Fruit fly (Drosophila melanogaster) whole organism, embryonic: ENCODE measurements around the gene Ppn.
A peak's percentile ranks its signal among the peaks of the same experiment; 100 is the strongest.

Experiments
- Ada2b ChIP-seq: fragments of 200-800 bp; sonication (Bioruptor generic); IDR thresholded peaks from 2 replicates; pipeline ENCODE4 v1.3.6; 2022; ENCODE audit warnings: missing biosample characterization, missing genetic modification characterization
- Atf-2 ChIP-seq: fragments of 200-800 bp; sonication (Bioruptor generic); optimal IDR thresholded peaks from 2 replicates; lab custom pipeline; 2016; ENCODE audit warnings: missing biosample characterization, missing genetic modification characterization
- B-H2 ChIP-seq: fragments of 200-800 bp; sonication (Bioruptor generic); optimal IDR thresholded peaks from 2 replicates; lab custom pipeline; 2018; ENCODE audit warnings: missing biosample characterization, mild to moderate bottlenecking, missing genetic modification characterization
- CG12236 ChIP-seq: fragments of 200-800 bp; sonication (Bioruptor generic); optimal IDR thresholded peaks from 2 replicates; lab custom pipeline; 2016; ENCODE audit warnings: missing biosample characterization, missing genetic modification characterization
- CG13296 ChIP-seq: fragments of 200-800 bp; sonication (Bioruptor generic); optimal IDR thresholded peaks from 3 replicates; lab custom pipeline; 2018; ENCODE audit warnings: missing biosample characterization, mild to moderate bottlenecking, missing genetic modification characterization
- CG1529 ChIP-seq: fragments of 200-800 bp; sonication (Bioruptor generic); optimal IDR thresholded peaks from 3 replicates; lab custom pipeline; 2018; ENCODE audit warnings: missing biosample characterization, missing genetic modification characterization
- CG15479 ChIP-seq: fragments of 200-800 bp; sonication (Bioruptor generic); optimal IDR thresholded peaks from 3 replicates; lab custom pipeline; 2019; ENCODE audit warnings: missing biosample characterization, mild to moderate bottlenecking, missing genetic modification characterization, moderate library complexity
- CG1792 ChIP-seq: fragments of 200-800 bp; sonication (Bioruptor generic); optimal IDR thresholded peaks from 2 replicates; lab custom pipeline; 2016; ENCODE audit warnings: missing biosample characterization, missing genetic modification characterization
- CG18011 ChIP-seq: fragments of 200-800 bp; sonication (Bioruptor generic); optimal IDR thresholded peaks from 2 replicates; lab custom pipeline; 2017; ENCODE audit warnings: missing biosample characterization, missing genetic modification characterization, mild to moderate bottlenecking, moderate library complexity, missing genotype
- CG18476 ChIP-seq: fragments of 200-800 bp; sonication (Bioruptor generic); optimal IDR thresholded peaks from 2 replicates; lab custom pipeline; 2016; ENCODE audit warnings: missing biosample characterization, mild to moderate bottlenecking, missing genetic modification characterization
- CG4282 ChIP-seq: fragments of 200-800 bp; sonication (Bioruptor generic); optimal IDR thresholded peaks from 2 replicates; lab custom pipeline; 2016; ENCODE audit warnings: missing biosample characterization, missing genetic modification characterization
- CG43689 ChIP-seq: fragments of 200-800 bp; sonication (Bioruptor generic); IDR thresholded peaks from 2 replicates; pipeline ENCODE4 v1.3.6; 2022; ENCODE audit warnings: missing biosample characterization, missing genetic modification characterization
- CG5245 ChIP-seq: fragments of 200-800 bp; sonication (Bioruptor generic); optimal IDR thresholded peaks from 3 replicates; lab custom pipeline; 2016; ENCODE audit warnings: missing biosample characterization, missing genetic modification characterization
- CG6683 ChIP-seq: fragments of 200-800 bp; sonication (Bioruptor generic); optimal IDR thresholded peaks from 2 replicates; lab custom pipeline; 2017; ENCODE audit warnings: missing biosample characterization, mild to moderate bottlenecking, missing genetic modification characterization, missing genetic modification reagents
- CG7928 ChIP-seq: fragments of 200-800 bp; sonication (Bioruptor generic); optimal IDR thresholded peaks from 2 replicates; lab custom pipeline; 2017; ENCODE audit warnings: missing biosample characterization, mild to moderate bottlenecking, missing genetic modification characterization
- CG7963 ChIP-seq: fragments of 200-800 bp; sonication (Bioruptor generic); IDR thresholded peaks from 3 replicates; pipeline ENCODE4 v1.3.6; 2022; ENCODE audit warnings: missing biosample characterization, missing genetic modification characterization; ENCODE audit not compliant: partially characterized antibody
- CG8388 ChIP-seq: fragments of 200-800 bp; sonication (Bioruptor generic); optimal IDR thresholded peaks from 2 replicates; lab custom pipeline; 2019; ENCODE audit warnings: missing biosample characterization, mild to moderate bottlenecking, missing genetic modification characterization, moderate library complexity
- CG9876 ChIP-seq: fragments of 200-800 bp; sonication (Bioruptor generic); optimal IDR thresholded peaks from 2 replicates; lab custom pipeline; 2016; ENCODE audit warnings: missing biosample characterization, missing genetic modification characterization
- Camta ChIP-seq: fragments of 200-800 bp; sonication (Bioruptor generic); optimal IDR thresholded peaks from 2 replicates; lab custom pipeline; 2016; ENCODE audit warnings: missing biosample characterization, missing genetic modification characterization
- Dbx ChIP-seq: fragments of 200-800 bp; sonication (Bioruptor generic); IDR thresholded peaks from 3 replicates; pipeline ENCODE4 v1.3.6; 2022; ENCODE audit warnings: missing biosample characterization, missing genetic modification characterization
- Ets97D ChIP-seq: fragments of 200-800 bp; sonication (Bioruptor generic); optimal IDR thresholded peaks from 3 replicates; lab custom pipeline; 2016; ENCODE audit warnings: missing biosample characterization, missing genetic modification characterization
- HLH3B ChIP-seq: fragments of 200-800 bp; sonication (Bioruptor generic); IDR thresholded peaks from 2 replicates; pipeline ENCODE4 v1.3.6; 2022; ENCODE audit warnings: missing biosample characterization, missing genetic modification characterization
- Hr3 ChIP-seq: fragments of 200-800 bp; sonication (Bioruptor generic); optimal IDR thresholded peaks from 3 replicates; lab custom pipeline; 2016; ENCODE audit warnings: missing biosample characterization, missing genetic modification characterization
- Lhr ChIP-seq: fragments of 200-800 bp; sonication (Bioruptor generic); optimal IDR thresholded peaks from 3 replicates; lab custom pipeline; 2017; ENCODE audit warnings: mild to moderate bottlenecking, missing biosample characterization, missing genetic modification reagents, missing genetic modification characterization
- Mad ChIP-seq: fragments of 200-800 bp; sonication (Bioruptor generic); optimal IDR thresholded peaks from 2 replicates; lab custom pipeline; 2016; ENCODE audit warnings: missing biosample characterization, missing genetic modification characterization
- Max ChIP-seq: fragments of 200-800 bp; sonication (Bioruptor generic); optimal IDR thresholded peaks from 2 replicates; lab custom pipeline; 2016; ENCODE audit warnings: missing biosample characterization, mild to moderate bottlenecking, missing genetic modification characterization
- NC2β ChIP-seq: fragments of 200-800 bp; sonication (Bioruptor generic); optimal IDR thresholded peaks from 2 replicates; lab custom pipeline; 2016; ENCODE audit warnings: missing biosample characterization, missing genetic modification characterization
- PHDP ChIP-seq: fragments of 200-800 bp; sonication (Bioruptor generic); optimal IDR thresholded peaks from 3 replicates; lab custom pipeline; 2018; ENCODE audit warnings: missing biosample characterization, mild to moderate bottlenecking, missing genetic modification characterization, moderate library complexity
- TFAM ChIP-seq: fragments of 200-800 bp; sonication (Bioruptor generic); optimal IDR thresholded peaks from 2 replicates; lab custom pipeline; 2017; ENCODE audit warnings: missing biosample characterization, missing genetic modification characterization, inconsistent platforms
- Tbp ChIP-seq: fragments of >200 bp; optimal IDR thresholded peaks from 2 replicates; lab custom pipeline; 2018; ENCODE audit warnings: missing biosample characterization, missing genetic modification characterization
- chif ChIP-seq, 2 experiments: fragments of 200-800 bp; sonication (Bioruptor generic); optimal IDR thresholded peaks; 3 replicates each; lab custom pipeline; 2016; ENCODE audit warnings: missing biosample characterization in 2 of 2, missing genetic modification characterization in 2 of 2
- crol ChIP-seq: fragments of 200-800 bp; sonication (Bioruptor generic); IDR thresholded peaks from 2 replicates; pipeline ENCODE4 v1.3.6; 2022; ENCODE audit warnings: missing biosample characterization, missing genetic modification characterization
- disco-r ChIP-seq: fragments of 200-800 bp; sonication (Bioruptor generic); optimal IDR thresholded peaks from 2 replicates; lab custom pipeline; 2016; ENCODE audit warnings: missing biosample characterization, missing genetic modification characterization
- en ChIP-seq: fragments of 200-800 bp; sonication (Bioruptor generic); optimal IDR thresholded peaks from 2 replicates; lab custom pipeline; 2016; ENCODE audit warnings: missing biosample characterization, missing genetic modification characterization
- fd102C ChIP-seq: fragments of 200-800 bp; sonication (Bioruptor generic); optimal IDR thresholded peaks from 2 replicates; lab custom pipeline; 2018; ENCODE audit warnings: missing biosample characterization, mild to moderate bottlenecking, missing genetic modification characterization, moderate library complexity
- hb ChIP-seq: fragments of 200-800 bp; sonication (Bioruptor generic); IDR thresholded peaks from 3 replicates; pipeline ENCODE4 v1.3.6; 2022; ENCODE audit warnings: missing biosample characterization, missing genetic modification characterization; ENCODE audit not compliant: partially characterized antibody
- jumu ChIP-seq: fragments of 200-800 bp; sonication (Bioruptor generic); optimal IDR thresholded peaks from 3 replicates; lab custom pipeline; 2016; ENCODE audit warnings: missing biosample characterization, missing genetic modification characterization
- kah ChIP-seq: fragments of 200-800 bp; sonication (Bioruptor generic); optimal IDR thresholded peaks from 2 replicates; lab custom pipeline; 2018; ENCODE audit warnings: missing biosample characterization, mild to moderate bottlenecking, missing genetic modification characterization
- kay ChIP-seq: fragments of 200-800 bp; sonication (Bioruptor generic); optimal IDR thresholded peaks from 2 replicates; lab custom pipeline; 2016; ENCODE audit warnings: missing biosample characterization, missing genetic modification characterization
- lmd ChIP-seq: fragments of 200-800 bp; sonication (Bioruptor generic); IDR thresholded peaks from 2 replicates; pipeline ENCODE4 v1.3.6; 2022; ENCODE audit warnings: missing biosample characterization, missing genetic modification characterization
- org-1 ChIP-seq: fragments of 200-800 bp; sonication (Bioruptor generic); optimal IDR thresholded peaks from 2 replicates; lab custom pipeline; 2017; ENCODE audit warnings: missing biosample characterization, missing genetic modification characterization
- pnt ChIP-seq: fragments of 200-800 bp; sonication (Bioruptor generic); optimal IDR thresholded peaks from 3 replicates; lab custom pipeline; 2016; ENCODE audit warnings: missing biosample characterization, missing genetic modification characterization
- rib ChIP-seq: fragments of 200-800 bp; sonication (Bioruptor generic); IDR thresholded peaks from 2 replicates; pipeline ENCODE4 v1.3.6; 2022; ENCODE audit warnings: missing biosample characterization, missing genetic modification characterization
- sd ChIP-seq: fragments of 200-800 bp; sonication (Bioruptor generic); optimal IDR thresholded peaks from 3 replicates; lab custom pipeline; 2018; ENCODE audit warnings: missing biosample characterization, mild to moderate bottlenecking, missing genetic modification characterization, moderate library complexity
- slbo ChIP-seq: fragments of 200-800 bp; sonication (Bioruptor generic); IDR thresholded peaks from 2 replicates; pipeline ENCODE4 v1.3.6; 2022; ENCODE audit warnings: missing biosample characterization, missing genetic modification characterization
- tup ChIP-seq: fragments of 200-800 bp; sonication (Bioruptor generic); optimal IDR thresholded peaks from 2 replicates; lab custom pipeline; 2016; ENCODE audit warnings: missing biosample characterization, mild to moderate bottlenecking, missing genetic modification characterization, moderate library complexity
- yki ChIP-seq: fragments of >200 bp; optimal IDR thresholded peaks from 3 replicates; lab custom pipeline; 2018
- zen ChIP-seq: fragments of 200-800 bp; sonication (Bioruptor generic); optimal IDR thresholded peaks from 3 replicates; lab custom pipeline; 2018; ENCODE audit warnings: missing biosample characterization, mild to moderate bottlenecking, missing genetic modification characterization, moderate library complexity
- zen2 ChIP-seq: fragments of 200-800 bp; sonication (Bioruptor generic); IDR thresholded peaks from 3 replicates; pipeline ENCODE4 v1.3.6; 2022; ENCODE audit warnings: missing biosample characterization, missing genetic modification characterization; ENCODE audit not compliant: partially characterized antibody
- zfh1 ChIP-seq: fragments of 200-800 bp; sonication (Bioruptor generic); IDR thresholded peaks from 3 replicates; pipeline ENCODE4 v1.3.6; 2022; ENCODE audit warnings: missing biosample characterization, missing genetic modification characterization

The Ppn gene

dm6 chr3R:28585076-28585821 is 45.1 kb upstream of the Ppn start, which contains the start of gene fkh (continued):
- TF ChIP-seq Atf-2 (GFP tag; lab: Kevin White, UChicago): peak; percentile 80
- peak; percentile 87 for TF ChIP-seq CG4282
- TF ChIP-seq CG12236 (GFP tag; lab: Kevin White, UChicago): peak; percentile 92
- peak; percentile 73 for TF ChIP-seq en (GFP tag; lab: Kevin White, UChicago)
- TF ChIP-seq slbo: peak; percentile 56
- TF ChIP-seq CG6683 (GFP tag; lab: Kevin White, UChicago): peak; percentile 98
- TF ChIP-seq CG1529 (GFP tag; lab: Kevin White, UChicago): peak; percentile 92
- peak; percentile 13; the same call in 1 of the 2 replicates for TF ChIP-seq lmd (GFP tag; lab: Robert Waterston, UW)
- peak; percentile 69; the same call in 1 of the 2 replicates for TF ChIP-seq HLH3B (GFP tag; lab: Robert Waterston, UW)
- peak; percentile 84 for TF ChIP-seq kah (GFP tag; lab: Kevin White, UChicago)
- peak; percentile 90 for TF ChIP-seq fd102C (GFP tag; lab: Kevin White, UChicago)
- peak; percentile 88 for TF ChIP-seq NC2β
- TF ChIP-seq sd (tag; lab: Kevin White, UChicago): peak; percentile 40
- TF ChIP-seq CG43689: peak; percentile 50
- peak; percentile 62 for TF ChIP-seq Ets97D
- peak; percentile 48; the same call in 1 of the 3 replicates for TF ChIP-seq zen2 (GFP tag; lab: Robert Waterston, UW)
- peak; percentile 79 to 83 for TF ChIP-seq chif (GFP tag; optimal IDR thresholded peaks at IDR 0.05; lab: Kevin White, UChicago)
- peak; percentile 92 for TF ChIP-seq CG18476 (GFP tag; lab: Kevin White, UChicago)
- peak; percentile 73 for TF ChIP-seq kay
- TF ChIP-seq Camta (GFP tag; lab: Kevin White, UChicago): peak; percentile 90
- TF ChIP-seq hb (GFP tag; lab: Robert Waterston, UW): no peak
- peak; percentile 40 for TF ChIP-seq CG15479 (GFP tag; lab: Kevin White, UChicago)
- no peak for TF ChIP-seq CG7963 (GFP tag; lab: Robert Waterston, UW)
- peak; percentile 86 for TF ChIP-seq disco-r (GFP tag; lab: Kevin White, UChicago)
- TF ChIP-seq PHDP (tag; lab: Kevin White, UChicago): peak; percentile 81
- peak; percentile 88 for TF ChIP-seq Max
- peak; percentile 69 for TF ChIP-seq CG18011 (GFP tag; lab: Kevin White, UChicago)
- peak; percentile 64 for TF ChIP-seq CG9876
- peak; percentile 96 for TF ChIP-seq tup (GFP tag; lab: Kevin White, UChicago)
- no peak for TF ChIP-seq yki (lab: Kevin White, UChicago)
- peak; percentile 84 for TF ChIP-seq zfh1 (GFP tag; lab: Robert Waterston, UW)
- peak; percentile 70 for TF ChIP-seq pnt (GFP tag; lab: Kevin White, UChicago)
- TF ChIP-seq CG8388: peak; percentile 21
- peak; percentile 96 for TF ChIP-seq CG1792 (GFP tag; lab: Kevin White, UChicago)
- peak; percentile 46 for TF ChIP-seq Hr3
- peak; percentile 77 for TF ChIP-seq TFAM
- TF ChIP-seq Mad (GFP tag; lab: Kevin White, UChicago): peak; percentile 81
- TF ChIP-seq Ada2b: no peak; the same call in 1 of the 2 replicates
- peak; percentile 92 for TF ChIP-seq rib (GFP tag; lab: Robert Waterston, UW)
- TF ChIP-seq org-1 (GFP tag; lab: Kevin White, UChicago): peak; percentile 97
- TF ChIP-seq Lhr: peak; percentile 91
- peak; percentile 49 for TF ChIP-seq crol (GFP tag; lab: Robert Waterston, UW)
- peak; percentile 92 for TF ChIP-seq jumu (GFP tag; lab: Kevin White, UChicago)
- peak; percentile 95 for TF ChIP-seq B-H2 (GFP tag; lab: Kevin White, UChicago)
- TF ChIP-seq zen (tag; lab: Kevin White, UChicago): peak; percentile 85
- TF ChIP-seq Tbp: no peak
- TF ChIP-seq CG13296 (GFP tag; lab: Kevin White, UChicago): peak; percentile 98
- TF ChIP-seq CG5245 (GFP tag; lab: Kevin White, UChicago): peak; percentile 64
- peak; percentile 93 for TF ChIP-seq Dbx (GFP tag; lab: Robert Waterston, UW)
- peak; percentile 78 for TF ChIP-seq CG7928 (GFP tag; lab: Kevin White, UChicago)
